Worm (Caenorhabditis elegans) whole organism, L1 larva: Measurements from ENCODE around the gene erp-44.3.

Experiments
- C04F5.9 ChIP-seq: sonication (generic microtip); optimal IDR thresholded peaks from 2 replicates; lab custom pipeline; 2016; ENCODE audit warnings: missing genetic modification characterization, missing compliant biosample characterization
- ceh-82 ChIP-seq, 3 experiments: fragments of 150-350 bp in 1 of 3; sonication (generic microtip) in 2 of 3; optimal IDR thresholded peaks; 2 replicates each; lab custom pipeline; 2014 to 2017; ENCODE audit warnings: missing biosample characterization in 3 of 3, missing genetic modification characterization in 3 of 3
- ces-1 ChIP-seq: fragments of 150-350 bp; optimal IDR thresholded peaks from 2 replicates; lab custom pipeline; 2014; ENCODE audit warnings: missing biosample characterization, missing genetic modification reagents, missing genetic modification characterization
- dpl-1 ChIP-seq, 3 experiments: fragments of 150-350 bp in 2 of 3; sonication (generic microtip) in 1 of 3; optimal IDR thresholded peaks; 2 replicates each; lab custom pipeline; 2014 to 2017; ENCODE audit warnings: missing biosample characterization in 3 of 3, missing genetic modification characterization in 3 of 3, missing genetic modification reagents in 3 of 3
- dsc-1 ChIP-seq: sonication (generic microtip); optimal IDR thresholded peaks from 2 replicates; lab custom pipeline; 2016; ENCODE audit warnings: mild to moderate bottlenecking, missing genetic modification characterization, missing compliant biosample characterization
- efl-3 ChIP-seq: fragments of 200-800 bp; sonication (Bioruptor generic); optimal IDR thresholded peaks from 2 replicates; lab custom pipeline; 2018; ENCODE audit warnings: mild to moderate bottlenecking, missing genetic modification characterization, missing compliant biosample characterization
- elt-2 ChIP-seq: sonication (generic microtip); optimal IDR thresholded peaks from 2 replicates; lab custom pipeline; 2016; ENCODE audit warnings: missing genetic modification characterization, mild to moderate bottlenecking, inconsistent platforms, missing compliant biosample characterization, missing genetic modification reagents
- elt-3 ChIP-seq, 6 experiments: fragments of 150-350 bp in 1 of 6; sonication (generic microtip); optimal IDR thresholded peaks; 2 replicates each; lab custom pipeline; 2017 to 2018; ENCODE audit warnings: missing biosample characterization in 6 of 6, missing genetic modification characterization in 6 of 6, inconsistent platforms in 1 of 6
- ets-5 ChIP-seq: fragments of 200-800 bp; sonication (Bioruptor generic); IDR thresholded peaks from 2 replicates; pipeline ENCODE4 v1.3.6; 2022; ENCODE audit warnings: missing genetic modification characterization, missing compliant biosample characterization
- hpl-2 ChIP-seq: fragments of 150-350 bp; optimal IDR thresholded peaks from 2 replicates; lab custom pipeline; 2014; ENCODE audit warnings: missing biosample characterization, missing genetic modification reagents, missing genetic modification characterization
- irx-1 ChIP-seq: sonication (generic microtip); optimal IDR thresholded peaks from 2 replicates; lab custom pipeline; 2016; ENCODE audit warnings: missing genetic modification characterization, missing compliant biosample characterization
- lsy-2 ChIP-seq, 2 experiments: fragments of 150-350 bp; optimal IDR thresholded peaks; 2 replicates each; lab custom pipeline; 2014; ENCODE audit warnings: missing biosample characterization in 2 of 2, missing genetic modification characterization in 2 of 2
- mab-9 ChIP-seq: fragments of 200-800 bp; sonication (Bioruptor generic); IDR thresholded peaks from 2 replicates; pipeline ENCODE4 v1.3.6; 2022; ENCODE audit warnings: missing genetic modification reagents, missing genetic modification characterization, missing compliant biosample characterization
- mdl-1 ChIP-seq, 2 experiments: fragments of 150-350 bp; optimal IDR thresholded peaks; 2 replicates each; lab custom pipeline; 2014 to 2017; ENCODE audit warnings: missing biosample characterization in 2 of 2, missing genetic modification characterization in 2 of 2, inconsistent platforms in 1 of 2
- mep-1 ChIP-seq: fragments of 150-350 bp; optimal IDR thresholded peaks from 2 replicates; lab custom pipeline; 2014; ENCODE audit warnings: missing biosample characterization, missing genetic modification characterization
- nhr-19 ChIP-seq: fragments of 200-800 bp; sonication (Bioruptor generic); conservative IDR thresholded peaks from 2 replicates; pipeline ENCODE4 v1.3.6; 2022; ENCODE audit warnings: missing genetic modification characterization, missing compliant biosample characterization
- nhr-237 ChIP-seq: fragments of 150-350 bp; optimal IDR thresholded peaks from 2 replicates; lab custom pipeline; 2014; ENCODE audit warnings: missing biosample characterization, missing genetic modification characterization
- nhr-85 ChIP-seq: sonication (generic microtip); peaks from one replicate; lab custom pipeline; 2016; ENCODE audit warnings: missing genetic modification characterization, inconsistent platforms, missing compliant biosample characterization
- rnt-1 ChIP-seq: sonication (generic microtip); optimal IDR thresholded peaks from 2 replicates; lab custom pipeline; 2016; ENCODE audit warnings: mild to moderate bottlenecking, missing genetic modification characterization, moderate library complexity, missing compliant biosample characterization
- snu-23 ChIP-seq: sonication (generic microtip); optimal IDR thresholded peaks from 2 replicates; lab custom pipeline; 2016; ENCODE audit warnings: missing genetic modification characterization, missing compliant biosample characterization
- sox-4 ChIP-seq: sonication (generic microtip); optimal IDR thresholded peaks from 2 replicates; lab custom pipeline; 2016; ENCODE audit warnings: missing genetic modification characterization, missing compliant biosample characterization
- sptf-1 ChIP-seq: fragments of 150-350 bp; optimal IDR thresholded peaks from 2 replicates; lab custom pipeline; 2014; ENCODE audit warnings: missing biosample characterization, missing genetic modification characterization
- sup-37 ChIP-seq: fragments of 200-800 bp; sonication (Bioruptor generic); optimal IDR thresholded peaks from 2 replicates; lab custom pipeline; 2018; ENCODE audit warnings: mild to moderate bottlenecking, missing genetic modification characterization, missing compliant biosample characterization
- swsn-7 ChIP-seq: sonication (generic microtip); optimal IDR thresholded peaks from 2 replicates; lab custom pipeline; 2016; ENCODE audit warnings: missing genetic modification characterization, missing compliant biosample characterization
- tlp-1 ChIP-seq: fragments of 150-350 bp; optimal IDR thresholded peaks from 2 replicates; lab custom pipeline; 2014; ENCODE audit warnings: missing biosample characterization, missing genetic modification characterization
- unc-30 ChIP-seq: sonication (generic microtip); optimal IDR thresholded peaks from 2 replicates; lab custom pipeline; 2017; ENCODE audit warnings: missing biosample characterization, missing genetic modification characterization
- unc-62 ChIP-seq: fragments of 150-350 bp; optimal IDR thresholded peaks from 2 replicates; lab custom pipeline; 2014; ENCODE audit warnings: missing biosample characterization, missing genetic modification reagents, missing genetic modification characterization
- unc-86 ChIP-seq: sonication (generic microtip); optimal IDR thresholded peaks from 2 replicates; lab custom pipeline; 2016; ENCODE audit warnings: missing genetic modification characterization, missing compliant biosample characterization
- vab-15 ChIP-seq: sonication (generic microtip); optimal IDR thresholded peaks from 2 replicates; lab custom pipeline; 2017; ENCODE audit warnings: missing genotype, mild to moderate bottlenecking, missing genetic modification characterization, missing compliant biosample characterization
- xbp-1 ChIP-seq: sonication (generic microtip); optimal IDR thresholded peaks from 2 replicates; lab custom pipeline; 2016; ENCODE audit warnings: missing genetic modification characterization, missing compliant biosample characterization
- zip-4 ChIP-seq: fragments of 200-800 bp; sonication (Bioruptor generic); optimal IDR thresholded peaks from 2 replicates; lab custom pipeline; 2018; ENCODE audit warnings: mild to moderate bottlenecking, missing genetic modification characterization, moderate library complexity, missing compliant biosample characterization
- ztf-11 ChIP-seq, 2 experiments: sonication (generic microtip); optimal IDR thresholded peaks; 2 replicates each; lab custom pipeline; 2016 to 2017; ENCODE audit warnings: missing genetic modification characterization in 2 of 2, missing biosample characterization in 1 of 2, missing compliant biosample characterization in 1 of 2

The erp-44.3 gene

DNA sequence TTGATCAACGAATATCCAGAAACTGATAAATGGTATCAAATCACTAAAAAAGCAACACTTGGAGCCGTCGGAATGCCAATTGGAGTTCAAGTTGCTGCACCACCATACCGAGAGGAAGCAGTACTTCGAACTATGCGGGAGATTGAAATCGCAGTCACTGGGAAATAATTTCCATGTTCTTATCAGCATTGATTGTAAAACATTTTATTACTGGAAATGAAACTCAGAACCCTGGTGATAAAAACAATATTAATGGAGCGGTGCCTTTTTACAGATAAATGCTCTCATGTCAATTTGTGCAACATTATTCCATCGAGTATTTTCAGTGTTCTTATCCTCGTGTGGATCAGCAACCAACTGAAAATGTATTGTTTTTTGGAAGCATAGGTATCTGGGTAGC is 39.3 kb downstream of the erp-44.3 start:
- TF ChIP-seq elt-2 (tag; lab: Kevin White, UChicago) (peak; percentile 37), dpl-1 (GFP tag; optimal IDR thresholded peaks at IDR 0.05; lab: Kevin White, UChicago) (no peak), hpl-2 (GFP tag; lab: Kevin White, UChicago) (no peak), tlp-1 (tag; lab: Kevin White, UChicago) (peak; percentile 9)
- TF ChIP-seq, all 84 proteins: peak for 2

- peak; percentile 92 for TF ChIP-seq elt-2 (tag; lab: Kevin White, UChicago)
- no peak for TF ChIP-seq sox-4 (tag; lab: Kevin White, UChicago)
These were observed 41.2 kb downstream of the erp-44.3 start, which contains the start of gene clec-51 for ce11 chrIV:8163687-8164086. Gene clec-51 (minus strand): TSS chrIV:8163800.

- TF ChIP-seq sox-4 (tag; lab: Kevin White, UChicago) = no peak
- TF ChIP-seq mdl-1 (tag; optimal IDR thresholded peaks at IDR 0.05; lab: Kevin White, UChicago) = no peak
- TF ChIP-seq xbp-1 (tag; lab: Kevin White, UChicago) = no peak
- no peak for TF ChIP-seq ztf-11 (tag; optimal IDR thresholded peaks at IDR 0.05; lab: Kevin White, UChicago)
- TF ChIP-seq efl-3 = no peak
- no peak for TF ChIP-seq vab-15 (tag; lab: Kevin White, UChicago)
- no peak for TF ChIP-seq irx-1
- TF ChIP-seq mep-1 (tag; lab: Kevin White, UChicago) = no peak
- TF ChIP-seq swsn-7 (tag; lab: Kevin White, UChicago) = no peak
- TF ChIP-seq dsc-1 (tag; lab: Kevin White, UChicago) = no peak
These were observed 42.1 kb downstream of the erp-44.3 start for ce11 chrIV:8164515-8164914.

DNA sequence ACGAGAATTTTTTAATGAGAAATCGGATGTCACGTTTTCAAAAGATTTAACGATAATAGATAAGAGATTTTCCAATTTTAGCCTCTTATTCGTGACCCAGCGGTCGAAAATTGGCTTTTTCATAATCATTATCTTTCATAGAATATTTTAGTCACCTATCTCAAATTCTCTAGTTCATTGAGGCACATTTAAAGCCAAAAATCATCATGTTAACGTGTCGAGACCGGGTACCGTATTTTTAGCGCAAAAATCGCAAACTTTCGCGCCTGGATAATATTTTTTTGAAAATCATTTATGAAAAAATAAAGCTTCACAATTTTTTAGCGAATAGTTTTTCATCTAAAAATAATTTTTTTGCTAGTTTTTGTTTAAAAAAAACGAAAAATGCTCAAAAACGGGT is 43.5 kb downstream of the erp-44.3 start, which contains the start of gene B0218.7:
Gene B0218.7 (minus strand): TSS at position 101 of the 400 bp plus-strand sequence.
- no peak for TF ChIP-seq ceh-82 (tag; optimal IDR thresholded peaks at IDR 0.05; lab: Kevin White, UChicago)
- no peak for TF ChIP-seq nhr-237 (tag; lab: Kevin White, UChicago)
- no peak for TF ChIP-seq lsy-2 (tag; optimal IDR thresholded peaks at IDR 0.05; lab: Kevin White, UChicago)
- TF ChIP-seq vab-15 (tag; lab: Kevin White, UChicago) = no peak
- TF ChIP-seq mep-1 (tag; lab: Kevin White, UChicago) = no peak
- TF ChIP-seq unc-86 (tag; lab: Kevin White, UChicago) = no peak
- TF ChIP-seq snu-23 = no peak
- no peak for TF ChIP-seq sup-37
- TF ChIP-seq unc-30 (tag; lab: Kevin White, UChicago) = no peak
- no peak for TF ChIP-seq swsn-7 (tag; lab: Kevin White, UChicago)
- no peak for TF ChIP-seq nhr-85 (tag; lab: Kevin White, UChicago)
- no peak for TF ChIP-seq ces-1 (GFP tag; lab: Kevin White, UChicago)

DNA sequence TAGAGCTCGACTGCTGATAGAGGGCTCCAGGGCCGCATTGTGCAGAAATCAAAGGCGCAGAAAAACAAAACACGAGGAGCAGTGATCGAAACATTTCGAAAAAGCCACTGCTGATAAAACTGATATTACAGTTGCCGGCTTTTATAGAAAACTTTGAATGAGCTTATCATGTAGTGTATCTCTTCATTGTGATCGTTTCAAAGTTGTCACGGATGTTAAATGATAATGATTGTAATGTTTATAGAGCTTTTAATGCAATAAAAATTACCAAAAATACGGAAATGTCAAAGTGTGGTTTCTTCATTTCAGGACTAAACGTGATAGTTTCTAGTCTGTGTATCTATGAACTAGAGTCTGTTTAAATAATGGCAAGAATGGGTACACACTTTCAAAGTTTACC is 46.2 kb downstream of the erp-44.3 start, which contains the start of gene clec-52:
Gene clec-52 (minus strand): TSS at position 101 of the 400 bp plus-strand sequence.
- TF ChIP-seq elt-2 (tag; lab: Kevin White, UChicago) (peak; percentile 25), zip-4 (GFP tag; lab: Kevin White, UChicago) (no peak)
- TF ChIP-seq, all 84 proteins: peak for 1

- TF ChIP-seq ceh-82 (tag; optimal IDR thresholded peaks at IDR 0.05; lab: Kevin White, UChicago) = no peak
- TF ChIP-seq mab-9 (GFP tag; lab: Robert Waterston, UW) = no peak
- TF ChIP-seq hpl-2 (GFP tag; lab: Kevin White, UChicago) = no peak
- no peak for TF ChIP-seq nhr-19
- no peak for TF ChIP-seq ets-5 (GFP tag; lab: Robert Waterston, UW)
- no peak for TF ChIP-seq unc-62 (GFP tag; lab: Kevin White, UChicago)
- no peak for TF ChIP-seq C04F5.9 (tag; lab: Kevin White, UChicago)
- no peak for TF ChIP-seq swsn-7 (tag; lab: Kevin White, UChicago)
- no peak for TF ChIP-seq sptf-1 (tag; lab: Kevin White, UChicago)
- TF ChIP-seq irx-1 = no peak
- TF ChIP-seq elt-3 (tag; optimal IDR thresholded peaks at IDR 0.05; lab: Kevin White, UChicago) = no peak
- no peak for TF ChIP-seq rnt-1
- TF ChIP-seq vab-15 (tag; lab: Kevin White, UChicago) = no peak
These were observed 47.2 kb downstream of the erp-44.3 start, which contains the start of gene C07G1.15 for ce11 chrIV:8169674-8170073. Gene C07G1.15 (plus strand): TSS chrIV:8169974.
